Worm (Caenorhabditis elegans) whole organism, young adult: ENCODE data around the gene iscu-1.

Source experiments
- F23B12.7 ChIP-seq: sonication (generic microtip); optimal IDR thresholded peaks from 2 replicates; lab custom pipeline; 2017; ENCODE audit warnings: missing genetic modification characterization, mild to moderate bottlenecking, missing compliant biosample characterization, antibody characterized with exemption, moderate library complexity; ENCODE audit not compliant: insufficient read depth
- K11D2.4 ChIP-seq: fragments of 200-800 bp; sonication (Bioruptor generic); IDR thresholded peaks from 2 replicates; pipeline ENCODE4 v1.3.6; 2022; ENCODE audit warnings: missing genetic modification reagents, missing genetic modification characterization, missing compliant biosample characterization
- athp-1 ChIP-seq: sonication (generic microtip); optimal IDR thresholded peaks from 2 replicates; lab custom pipeline; 2017; ENCODE audit warnings: mild to moderate bottlenecking, missing genetic modification characterization, missing compliant biosample characterization
- attf-3 ChIP-seq: fragments of 200-800 bp; sonication (Bioruptor generic); conservative IDR thresholded peaks from 2 replicates; pipeline ENCODE4 v1.3.6; 2022; ENCODE audit warnings: missing genetic modification reagents, missing genetic modification characterization, missing compliant biosample characterization
- ztf-22 ChIP-seq: fragments of 200-800 bp; sonication (Bioruptor generic); optimal IDR thresholded peaks from 2 replicates; lab custom pipeline; 2018; ENCODE audit warnings: mild to moderate bottlenecking, missing genetic modification characterization, moderate library complexity, missing compliant biosample characterization

DNA sequence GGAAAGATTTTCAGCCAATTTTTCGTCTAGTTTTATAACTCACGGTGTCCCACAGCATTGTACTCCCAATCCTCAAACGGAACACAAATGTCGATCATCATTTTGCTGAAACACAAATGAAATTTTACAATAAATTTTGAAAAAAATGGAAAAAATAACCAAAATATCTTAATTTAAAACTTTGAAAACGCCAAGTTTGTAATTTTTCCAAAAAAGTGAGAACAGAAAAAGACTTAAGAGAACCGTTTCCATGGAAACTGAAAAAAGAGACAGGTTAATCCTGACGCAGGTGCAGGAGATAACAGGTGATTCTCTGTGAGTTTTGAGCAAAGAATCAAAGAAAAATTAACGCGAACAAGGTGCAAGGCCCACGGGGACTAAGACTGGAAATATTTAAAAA, 37.1 kb downstream of the iscu-1 start, which contains the start of gene Y45F10D.15:
- no peak for TF ChIP-seq athp-1
- no peak for TF ChIP-seq attf-3 (GFP tag; lab: Robert Waterston, UW)
- TF ChIP-seq F23B12.7 (tag; lab: Kevin White, UChicago), result no peak
- no peak for TF ChIP-seq K11D2.4
- TF ChIP-seq ztf-22 (GFP tag; lab: Kevin White, UChicago), result no peak
